Fruit fly (Drosophila melanogaster) whole organism, embryonic: Measurements from ENCODE around the gene CG42375.

ENCODE experiments used
- ATbp ChIP-seq: fragments of 200-800 bp; sonication (Bioruptor generic); optimal IDR thresholded peaks from 2 replicates; lab custom pipeline; 2017; ENCODE audit warnings: missing biosample characterization, mild to moderate bottlenecking, missing genetic modification characterization, missing genetic modification reagents
- Aef1 ChIP-seq: fragments of 200-800 bp; sonication (Bioruptor generic); IDR thresholded peaks from 3 replicates; pipeline ENCODE4 v1.3.6; 2022; ENCODE audit warnings: missing biosample characterization, missing genetic modification characterization
- Asciz ChIP-seq: fragments of 200-800 bp; sonication (Bioruptor generic); optimal IDR thresholded peaks from 2 replicates; lab custom pipeline; 2017; ENCODE audit warnings: missing biosample characterization, mild to moderate bottlenecking, missing genetic modification characterization, missing genetic modification reagents
- Blimp-1 ChIP-seq: fragments of 200-800 bp; sonication (Bioruptor generic); optimal IDR thresholded peaks from 3 replicates; lab custom pipeline; 2018; ENCODE audit warnings: missing biosample characterization, missing genetic modification characterization, mild to moderate bottlenecking, moderate library complexity, missing genetic modification reagents
- CG10979 ChIP-seq: fragments of 200-800 bp; sonication (Bioruptor generic); optimal IDR thresholded peaks from 2 replicates; lab custom pipeline; 2018; ENCODE audit warnings: missing biosample characterization, mild to moderate bottlenecking, missing genetic modification characterization, moderate library complexity
- CG15011 ChIP-seq: fragments of 200-800 bp; sonication (Bioruptor generic); optimal IDR thresholded peaks from 3 replicates; lab custom pipeline; 2018; ENCODE audit warnings: missing biosample characterization, mild to moderate bottlenecking, missing genetic modification characterization
- CG15479 ChIP-seq: fragments of 200-800 bp; sonication (Bioruptor generic); optimal IDR thresholded peaks from 3 replicates; lab custom pipeline; 2019; ENCODE audit warnings: missing biosample characterization, mild to moderate bottlenecking, missing genetic modification characterization, moderate library complexity
- CG15696 ChIP-seq: fragments of 200-800 bp; sonication (Bioruptor generic); optimal IDR thresholded peaks from 2 replicates; lab custom pipeline; 2019; ENCODE audit warnings: missing biosample characterization, mild to moderate bottlenecking, missing genetic modification characterization, moderate library complexity
- CG18262 ChIP-seq: fragments of 200-800 bp; optimal IDR thresholded peaks from 3 replicates; lab custom pipeline; 2019; ENCODE audit warnings: missing biosample characterization, mild to moderate bottlenecking, missing genetic modification characterization, moderate library complexity
- CG18476 ChIP-seq: fragments of 200-800 bp; sonication (Bioruptor generic); optimal IDR thresholded peaks from 2 replicates; lab custom pipeline; 2016; ENCODE audit warnings: missing biosample characterization, mild to moderate bottlenecking, missing genetic modification characterization
- CG2129 ChIP-seq: fragments of 200-800 bp; sonication (Bioruptor generic); IDR thresholded peaks from 2 replicates; pipeline ENCODE4 v1.3.6; 2022; ENCODE audit warnings: missing biosample characterization, missing genetic modification characterization; ENCODE audit not compliant: partially characterized antibody
- CG3163 ChIP-seq: fragments of 200-800 bp; sonication (Bioruptor generic); optimal IDR thresholded peaks from 3 replicates; lab custom pipeline; 2016; ENCODE audit warnings: missing biosample characterization, missing genetic modification characterization
- CG4282 ChIP-seq: fragments of 200-800 bp; sonication (Bioruptor generic); optimal IDR thresholded peaks from 2 replicates; lab custom pipeline; 2016; ENCODE audit warnings: missing biosample characterization, missing genetic modification characterization
- CG4820 ChIP-seq: fragments of 200-800 bp; sonication (Bioruptor generic); optimal IDR thresholded peaks from 3 replicates; lab custom pipeline; 2016; ENCODE audit warnings: missing biosample characterization, missing genetic modification characterization
- CG7372 ChIP-seq: fragments of 200-800 bp; sonication (Bioruptor generic); IDR thresholded peaks from 2 replicates; pipeline ENCODE4 v1.3.6; 2022; ENCODE audit warnings: missing biosample characterization, missing genetic modification characterization
- CG7745 ChIP-seq: fragments of 200-800 bp; sonication (Bioruptor generic); optimal IDR thresholded peaks from 2 replicates; lab custom pipeline; 2018; ENCODE audit warnings: missing biosample characterization, mild to moderate bottlenecking, missing genetic modification characterization, moderate library complexity
- D ChIP-seq, 2 experiments: fragments of 200-800 bp in 1 of 2; fragments of >200 bp in 1 of 2; sonication (Bioruptor generic) in 1 of 2; optimal IDR thresholded peaks; 2 replicates in 1 of 2; 3 replicates in 1 of 2; lab custom pipeline; 2017; ENCODE audit warnings: mild to moderate bottlenecking in 1 of 2, missing biosample characterization in 1 of 2, missing genetic modification characterization in 1 of 2, missing genetic modification reagents in 1 of 2
- Dbx ChIP-seq: fragments of 200-800 bp; sonication (Bioruptor generic); IDR thresholded peaks from 3 replicates; pipeline ENCODE4 v1.3.6; 2022; ENCODE audit warnings: missing biosample characterization, missing genetic modification characterization
- Dp ChIP-seq: fragments of 200-800 bp; sonication (Bioruptor generic); optimal IDR thresholded peaks from 2 replicates; lab custom pipeline; 2018; ENCODE audit warnings: missing biosample characterization, mild to moderate bottlenecking, missing genetic modification characterization, moderate library complexity
- Ets97D ChIP-seq: fragments of 200-800 bp; sonication (Bioruptor generic); optimal IDR thresholded peaks from 3 replicates; lab custom pipeline; 2016; ENCODE audit warnings: missing biosample characterization, missing genetic modification characterization
- HHEX ChIP-seq: fragments of 200-800 bp; sonication (Bioruptor generic); optimal IDR thresholded peaks from 3 replicates; lab custom pipeline; 2017; ENCODE audit warnings: missing biosample characterization, mild to moderate bottlenecking, missing genetic modification characterization, missing genetic modification reagents
- Hmx ChIP-seq: fragments of 200-800 bp; sonication (Bioruptor generic); optimal IDR thresholded peaks from 2 replicates; lab custom pipeline; 2016; ENCODE audit warnings: missing biosample characterization, missing genetic modification characterization
- Hr78 ChIP-seq, 2 experiments: fragments of 200-800 bp in 1 of 2; fragments of >200 bp in 1 of 2; sonication (Bioruptor generic) in 1 of 2; optimal IDR thresholded peaks; 2 replicates each; lab custom pipeline; 2017 to 2019; ENCODE audit warnings: missing biosample characterization in 2 of 2, missing genetic modification characterization in 2 of 2, mild to moderate bottlenecking in 1 of 2, moderate library complexity in 1 of 2
- Jarid2 ChIP-seq: fragments of 200-800 bp; sonication (Bioruptor generic); optimal IDR thresholded peaks from 3 replicates; lab custom pipeline; 2017; ENCODE audit warnings: mild to moderate bottlenecking, missing biosample characterization, missing genetic modification reagents, missing genetic modification characterization
- MESR4 ChIP-seq: fragments of 200-800 bp; sonication (Bioruptor generic); optimal IDR thresholded peaks from 2 replicates; lab custom pipeline; 2018; ENCODE audit warnings: missing biosample characterization, mild to moderate bottlenecking, missing genetic modification characterization, moderate library complexity
- NC2β ChIP-seq: fragments of 200-800 bp; sonication (Bioruptor generic); optimal IDR thresholded peaks from 2 replicates; lab custom pipeline; 2016; ENCODE audit warnings: missing biosample characterization, missing genetic modification characterization
- Sox100B ChIP-seq: fragments of 200-800 bp; sonication (Bioruptor generic); optimal IDR thresholded peaks from 3 replicates; lab custom pipeline; 2018; ENCODE audit warnings: missing biosample characterization, mild to moderate bottlenecking, missing genetic modification characterization
- Xbp1 ChIP-seq: fragments of 200-800 bp; sonication (Bioruptor generic); optimal IDR thresholded peaks from 3 replicates; lab custom pipeline; 2016; ENCODE audit warnings: missing biosample characterization, mild to moderate bottlenecking, missing genetic modification characterization
- Xrp1 ChIP-seq: fragments of 200-800 bp; sonication (Bioruptor generic); IDR thresholded peaks from 2 replicates; pipeline ENCODE4 v1.3.6; 2022; ENCODE audit warnings: missing biosample characterization, missing genetic modification characterization
- al ChIP-seq: fragments of 200-800 bp; sonication (Bioruptor generic); IDR thresholded peaks from 2 replicates; pipeline ENCODE4 v1.3.6; 2022; ENCODE audit warnings: missing biosample characterization, missing genetic modification characterization
- ase ChIP-seq: fragments of 200-800 bp; sonication (Bioruptor generic); IDR thresholded peaks from 3 replicates; pipeline ENCODE4 v1.3.6; 2022; ENCODE audit warnings: missing biosample characterization, missing genetic modification characterization
- bab2 ChIP-seq: fragments of 200-800 bp; sonication (Bioruptor generic); optimal IDR thresholded peaks from 2 replicates; lab custom pipeline; 2016; ENCODE audit warnings: missing biosample characterization, missing genetic modification characterization
- bsh ChIP-seq, 2 experiments: fragments of 200-800 bp; sonication (Bioruptor generic); optimal IDR thresholded peaks; 2 replicates each; lab custom pipeline; 2017 to 2018; ENCODE audit warnings: mild to moderate bottlenecking in 2 of 2, missing biosample characterization in 2 of 2, missing genetic modification characterization in 2 of 2, moderate library complexity in 1 of 2
- caup ChIP-seq: fragments of 200-800 bp; sonication (Bioruptor generic); optimal IDR thresholded peaks from 3 replicates; lab custom pipeline; 2017; ENCODE audit warnings: missing biosample characterization, mild to moderate bottlenecking, missing genetic modification characterization, moderate library complexity; ENCODE audit not compliant: severe bottlenecking
- cg ChIP-seq: fragments of 200-800 bp; sonication (Bioruptor generic); optimal IDR thresholded peaks from 3 replicates; lab custom pipeline; 2019; ENCODE audit warnings: missing biosample characterization, mild to moderate bottlenecking, missing genetic modification characterization, moderate library complexity
- corto ChIP-seq: fragments of 200-800 bp; sonication (Bioruptor generic); optimal IDR thresholded peaks from 2 replicates; lab custom pipeline; 2016; ENCODE audit warnings: missing biosample characterization, mild to moderate bottlenecking, missing genetic modification characterization, moderate library complexity
- cwo ChIP-seq: fragments of 200-800 bp; sonication (Bioruptor generic); optimal IDR thresholded peaks from 3 replicates; lab custom pipeline; 2017; ENCODE audit warnings: missing biosample characterization, missing genetic modification characterization, mild to moderate bottlenecking, moderate library complexity, missing genetic modification reagents
- gce ChIP-seq: fragments of 200-800 bp; sonication (Bioruptor generic); IDR thresholded peaks from 3 replicates; pipeline ENCODE4 v1.3.6; 2022; ENCODE audit warnings: missing biosample characterization, missing genetic modification characterization
- gro ChIP-seq: fragments of 200-800 bp; sonication (Bioruptor generic); optimal IDR thresholded peaks from 2 replicates; lab custom pipeline; 2016; ENCODE audit warnings: missing biosample characterization, missing genetic modification characterization
- hkb ChIP-seq, 2 experiments: fragments of 200-800 bp in 1 of 2; fragments of >200 bp in 1 of 2; sonication (Bioruptor generic) in 1 of 2; IDR thresholded peaks in 1 of 2; optimal IDR thresholded peaks in 1 of 2; 2 replicates each; pipeline versions ENCODE4 v1.3.6 to Lab custom; 2017 to 2022; ENCODE audit warnings: missing biosample characterization in 1 of 2, missing genetic modification characterization in 1 of 2
- lab ChIP-seq: fragments of 200-800 bp; sonication (Bioruptor generic); optimal IDR thresholded peaks from 3 replicates; lab custom pipeline; 2017; ENCODE audit warnings: missing biosample characterization, missing genetic modification characterization, mild to moderate bottlenecking, moderate library complexity, missing genetic modification reagents
- pum ChIP-seq: fragments of 200-800 bp; sonication (Bioruptor generic); optimal IDR thresholded peaks from 2 replicates; lab custom pipeline; 2016; ENCODE audit warnings: missing biosample characterization, missing genetic modification characterization
- ranshi ChIP-seq: fragments of 200-800 bp; sonication (Bioruptor generic); IDR thresholded peaks from 2 replicates; pipeline ENCODE4 v1.3.6; 2022; ENCODE audit warnings: missing biosample characterization, missing genetic modification characterization
- row ChIP-seq: fragments of 200-800 bp; sonication (Bioruptor generic); IDR thresholded peaks from 3 replicates; pipeline ENCODE4 v1.3.6; 2022; ENCODE audit warnings: missing biosample characterization, missing genetic modification characterization
- slbo ChIP-seq: fragments of 200-800 bp; sonication (Bioruptor generic); IDR thresholded peaks from 2 replicates; pipeline ENCODE4 v1.3.6; 2022; ENCODE audit warnings: missing biosample characterization, missing genetic modification characterization
- stc ChIP-seq: fragments of 200-800 bp; sonication (Bioruptor generic); IDR thresholded peaks from 2 replicates; pipeline ENCODE4 v1.3.6; 2022; ENCODE audit warnings: missing biosample characterization, missing genetic modification characterization
- tio ChIP-seq: fragments of 200-800 bp; sonication (Bioruptor generic); optimal IDR thresholded peaks from 2 replicates; lab custom pipeline; 2017; ENCODE audit warnings: missing biosample characterization, missing genetic modification characterization, inconsistent platforms
- zen ChIP-seq: fragments of 200-800 bp; sonication (Bioruptor generic); optimal IDR thresholded peaks from 3 replicates; lab custom pipeline; 2018; ENCODE audit warnings: missing biosample characterization, mild to moderate bottlenecking, missing genetic modification characterization, moderate library complexity

CG42375 gene

dm6 chr3R:13779241-13779683 is at the start of gene CG42375, which contains the start of gene CG9288 (continued):
- TF ChIP-seq MESR4 (peak; percentile 23), lab (GFP tag; lab: Kevin White, UChicago) (peak; percentile 84), stc (GFP tag; lab: Robert Waterston, UW) (peak; percentile 76), HHEX (GFP tag; lab: Kevin White, UChicago) (peak; percentile 72), tio (GFP tag; lab: Kevin White, UChicago) (no peak), Sox100B (GFP tag; lab: Kevin White, UChicago) (peak; percentile 77), CG2129 (GFP tag; lab: Robert Waterston, UW) (no peak), hkb (optimal IDR thresholded peaks at IDR 0.05; lab: Kevin White, UChicago) (no peak), hkb (GFP tag; IDR thresholded peaks at IDR 0.05; lab: Robert Waterston, UW) (peak; percentile 81), bsh (GFP tag; optimal IDR thresholded peaks at IDR 0.05; lab: Kevin White, UChicago) (peak in 1 of 2 experiments; percentile 43), zen (tag; lab: Kevin White, UChicago) (peak; percentile 75), slbo (GFP tag; lab: Robert Waterston, UW) (no peak), caup (GFP tag; lab: Kevin White, UChicago) (peak; percentile 39), CG10979 (tag; lab: Kevin White, UChicago) (peak; percentile 85), Xbp1 (GFP tag; lab: Kevin White, UChicago) (peak; percentile 36), CG4282 (no peak), Aef1 (GFP tag; lab: Robert Waterston, UW) (no peak), Xrp1 (GFP tag; lab: Robert Waterston, UW) (peak; percentile 82), Dp (GFP tag; lab: Kevin White, UChicago) (peak; percentile 27), cg (GFP tag; lab: Kevin White, UChicago) (no peak), CG7745 (tag; lab: Kevin White, UChicago) (no peak), Blimp-1 (GFP tag; lab: Kevin White, UChicago) (peak; percentile 77), Hr78 (GFP tag; optimal IDR thresholded peaks at IDR 0.05; lab: Kevin White, UChicago) (peak in 1 of 2 experiments; percentile 24), corto (no peak), D (optimal IDR thresholded peaks at IDR 0.05; lab: Kevin White, UChicago) (no peak), D (GFP tag; optimal IDR thresholded peaks at IDR 0.05; lab: Kevin White, UChicago) (peak; percentile 43), CG18262 (tag; lab: Kevin White, UChicago) (peak; percentile 83), Ets97D (GFP tag; lab: Kevin White, UChicago) (no peak), CG15696 (tag; lab: Kevin White, UChicago) (peak; percentile 75), Hmx (GFP tag; lab: Kevin White, UChicago) (peak; percentile 73), bab2 (GFP tag; lab: Kevin White, UChicago) (peak; percentile 87), pum (GFP tag; lab: Kevin White, UChicago) (peak; percentile 52), Asciz (GFP tag; lab: Kevin White, UChicago) (peak; percentile 70), ase (GFP tag; lab: Robert Waterston, UW) (no peak), gro (GFP tag; lab: Kevin White, UChicago) (peak; percentile 47), Jarid2 (GFP tag; lab: Kevin White, UChicago) (peak; percentile 24), ranshi (GFP tag; lab: Robert Waterston, UW) (peak; percentile 75), CG18476 (GFP tag; lab: Kevin White, UChicago) (peak; percentile 68), al (GFP tag; lab: Robert Waterston, UW) (0 out of 2 replicates have a peak, but pooled peaks have one; percentile 35), CG15011 (GFP tag; lab: Kevin White, UChicago) (peak; percentile 47), Dbx (GFP tag; lab: Robert Waterston, UW) (peak; percentile 61; the same call in 1 of the 3 replicates), CG3163 (GFP tag; lab: Kevin White, UChicago) (no peak), cwo (GFP tag; lab: Kevin White, UChicago) (peak; percentile 55), gce (GFP tag; lab: Robert Waterston, UW) (0 out of 3 replicates have a peak, but pooled peaks have one; percentile 38), CG4820 (GFP tag; lab: Kevin White, UChicago) (peak; percentile 81), CG15479 (GFP tag; lab: Kevin White, UChicago) (no peak), row (GFP tag; lab: Robert Waterston, UW) (peak; percentile 54; the same call in 2 of the 3 replicates), NC2β (GFP tag; lab: Kevin White, UChicago) (peak; percentile 68), ATbp (GFP tag; lab: Kevin White, UChicago) (peak; percentile 60), CG7372 (GFP tag; lab: Robert Waterston, UW) (no peak)
